Fruit fly (Drosophila melanogaster) whole organism, wandering third instar larva: ENCODE data around the gene CG9389.

Source experiments
- Abd-B ChIP-seq: fragments of >200 bp; optimal IDR thresholded peaks from 2 replicates; lab custom pipeline; 2017; ENCODE audit warnings: missing biosample characterization, missing genetic modification characterization
- CG32264 ChIP-seq: fragments of 200-800 bp; sonication (Bioruptor generic); optimal IDR thresholded peaks from 2 replicates; lab custom pipeline; 2016; ENCODE audit warnings: missing biosample characterization, missing genetic modification characterization
- CG9705 ChIP-seq: fragments of 200-800 bp; sonication (Bioruptor generic); optimal IDR thresholded peaks from 2 replicates; lab custom pipeline; 2018; ENCODE audit warnings: missing biosample characterization, mild to moderate bottlenecking, missing genetic modification characterization
- CrebA ChIP-seq: fragments of 200-800 bp; sonication (Bioruptor generic); optimal IDR thresholded peaks from 2 replicates; lab custom pipeline; 2016; ENCODE audit warnings: missing biosample characterization, mild to moderate bottlenecking, missing genetic modification characterization, borderline replicate concordance
- Dfd ChIP-seq: fragments of >200 bp; optimal IDR thresholded peaks from 2 replicates; lab custom pipeline; 2017; ENCODE audit warnings: missing biosample characterization, missing genetic modification characterization
- Dif ChIP-seq: fragments of 200-275, 200-300 bp; sonication (Bioruptor generic); optimal IDR thresholded peaks from 2 replicates; lab custom pipeline; 2018; ENCODE audit warnings: missing biosample characterization, missing genetic modification characterization; ENCODE audit not compliant: partially characterized antibody
- GATAd ChIP-seq: sonication (Bioruptor generic); optimal IDR thresholded peaks from 2 replicates; lab custom pipeline; 2016; ENCODE audit warnings: missing biosample characterization, missing genetic modification characterization
- HLH106 ChIP-seq: fragments of 200-800 bp; optimal IDR thresholded peaks from 3 replicates; lab custom pipeline; 2019; ENCODE audit warnings: missing biosample characterization, mild to moderate bottlenecking, missing genetic modification characterization, moderate library complexity
- Hnf4 ChIP-seq: fragments of 200-800 bp; sonication (Bioruptor generic); optimal IDR thresholded peaks from 2 replicates; lab custom pipeline; 2016; ENCODE audit warnings: missing biosample characterization, mild to moderate bottlenecking, missing genetic modification characterization
- Hr78 ChIP-seq: fragments of >200 bp; optimal IDR thresholded peaks from 2 replicates; lab custom pipeline; 2017; ENCODE audit warnings: missing biosample characterization, missing genetic modification characterization
- Hr83 ChIP-seq: fragments of 200-300 bp; sonication (Bioruptor generic); optimal IDR thresholded peaks from 2 replicates; lab custom pipeline; 2016; ENCODE audit warnings: missing biosample characterization, mild to moderate bottlenecking, missing genetic modification characterization, moderate library complexity; ENCODE audit not compliant: poor library complexity, severe bottlenecking
- Jra ChIP-seq: sonication (Bioruptor generic); optimal IDR thresholded peaks from 2 replicates; lab custom pipeline; 2016; ENCODE audit warnings: missing biosample characterization, missing genetic modification characterization
- Mio ChIP-seq: sonication (Bioruptor generic); optimal IDR thresholded peaks from 2 replicates; lab custom pipeline; 2016; ENCODE audit warnings: missing biosample characterization, missing genetic modification characterization
- Myc ChIP-seq: fragments of >200 bp; optimal IDR thresholded peaks from 2 replicates; lab custom pipeline; 2017
- N ChIP-seq: fragments of >200 bp; optimal IDR thresholded peaks from 2 replicates; lab custom pipeline; 2018; ENCODE audit warnings: missing biosample characterization, missing external identifiers, missing genetic modification characterization
- OdsH ChIP-seq: fragments of 200-800 bp; sonication (Bioruptor generic); optimal IDR thresholded peaks from 2 replicates; lab custom pipeline; 2016; ENCODE audit warnings: missing biosample characterization, mild to moderate bottlenecking, missing genetic modification characterization
- Rel ChIP-seq, 2 experiments: fragments of 200-800 bp; sonication (Bioruptor generic) in 1 of 2; optimal IDR thresholded peaks; 2 replicates in 1 of 2; 3 replicates in 1 of 2; lab custom pipeline; 2016 to 2019; ENCODE audit warnings: mild to moderate bottlenecking in 2 of 2, missing biosample characterization in 2 of 2, missing genetic modification characterization in 2 of 2, moderate library complexity in 1 of 2
- Sp1 ChIP-seq: fragments of 200-800 bp; sonication (Bioruptor generic); optimal IDR thresholded peaks from 3 replicates; lab custom pipeline; 2019; ENCODE audit warnings: missing biosample characterization, mild to moderate bottlenecking, missing genetic modification characterization, moderate library complexity
- Vsx2 ChIP-seq: fragments of 200-300, 225-300 bp; sonication (Bioruptor generic); optimal IDR thresholded peaks from 2 replicates; lab custom pipeline; 2018; ENCODE audit warnings: missing biosample characterization, missing genetic modification characterization; ENCODE audit not compliant: partially characterized antibody
- br ChIP-seq: fragments of 200-800 bp; sonication (Bioruptor generic); optimal IDR thresholded peaks from 2 replicates; lab custom pipeline; 2016; ENCODE audit warnings: missing biosample characterization, missing genetic modification characterization
- brk ChIP-seq: fragments of 200-800 bp; sonication (Bioruptor generic); optimal IDR thresholded peaks from 2 replicates; lab custom pipeline; 2016; ENCODE audit warnings: missing biosample characterization, mild to moderate bottlenecking, missing genetic modification characterization
- dl ChIP-seq, 2 experiments: fragments of 175-275, 200-275 bp in 1 of 2; fragments of 200-275 bp in 1 of 2; sonication (Bioruptor generic); optimal IDR thresholded peaks; lab custom pipeline; 2018; ENCODE audit warnings: mild to moderate bottlenecking in 2 of 2, missing biosample characterization in 2 of 2, missing genetic modification characterization in 2 of 2, moderate library complexity in 2 of 2; ENCODE audit not compliant: partially characterized antibody in 2 of 2, insufficient read depth in 1 of 2
- dmrt93B ChIP-seq: fragments of 200-800 bp; sonication (Bioruptor generic); optimal IDR thresholded peaks from 2 replicates; lab custom pipeline; 2018; ENCODE audit warnings: missing biosample characterization, mild to moderate bottlenecking, missing genetic modification characterization
- dsf ChIP-seq: sonication (Bioruptor generic); optimal IDR thresholded peaks from 2 replicates; lab custom pipeline; 2016; ENCODE audit warnings: missing biosample characterization, missing genetic modification characterization, borderline replicate concordance
- ey ChIP-seq: fragments of 200-800 bp; sonication (Bioruptor generic); optimal IDR thresholded peaks from 2 replicates; lab custom pipeline; 2016; ENCODE audit warnings: missing biosample characterization, missing genetic modification characterization
- foxo ChIP-seq, 2 experiments: fragments of 200-800 bp; sonication (Bioruptor generic); optimal IDR thresholded peaks; 2 replicates in 1 of 2; 3 replicates in 1 of 2; lab custom pipeline; 2016 to 2017; ENCODE audit warnings: missing biosample characterization in 2 of 2, missing genetic modification characterization in 2 of 2
- fru ChIP-seq: fragments of 200-800 bp; sonication (Bioruptor generic); optimal IDR thresholded peaks from 3 replicates; lab custom pipeline; 2016; ENCODE audit warnings: missing biosample characterization, mild to moderate bottlenecking, missing genetic modification characterization
- h ChIP-seq: fragments of 200-800 bp; sonication (Bioruptor generic); optimal IDR thresholded peaks from 3 replicates; lab custom pipeline; 2016; ENCODE audit warnings: missing biosample characterization, mild to moderate bottlenecking, missing genetic modification characterization
- jim ChIP-seq: fragments of 175-275, 200-325 bp; sonication (Bioruptor generic); optimal IDR thresholded peaks from 2 replicates; lab custom pipeline; 2016; ENCODE audit warnings: missing biosample characterization, mild to moderate bottlenecking, missing genetic modification characterization
- lola ChIP-seq: fragments of >200 bp; optimal IDR thresholded peaks from 2 replicates; lab custom pipeline; 2017; ENCODE audit warnings: missing biosample characterization, missing genetic modification characterization
- pan ChIP-seq: fragments of >200 bp; optimal IDR thresholded peaks from 2 replicates; lab custom pipeline; 2017
- psq ChIP-seq: fragments of 200-800 bp; sonication (Bioruptor generic); optimal IDR thresholded peaks from 3 replicates; lab custom pipeline; 2017; ENCODE audit warnings: missing biosample characterization, mild to moderate bottlenecking, missing genetic modification characterization, moderate library complexity
- rgr ChIP-seq: fragments of 200-800 bp; sonication (Bioruptor generic); optimal IDR thresholded peaks from 3 replicates; lab custom pipeline; 2016; ENCODE audit warnings: missing biosample characterization, mild to moderate bottlenecking, missing genetic modification characterization
- sage ChIP-seq: fragments of 200-800 bp; sonication (Bioruptor generic); optimal IDR thresholded peaks from 2 replicates; lab custom pipeline; 2016; ENCODE audit warnings: missing biosample characterization, mild to moderate bottlenecking, missing genetic modification characterization
- sv ChIP-seq: fragments of 200-800 bp; sonication (Bioruptor generic); optimal IDR thresholded peaks from 3 replicates; lab custom pipeline; 2016; ENCODE audit warnings: missing biosample characterization, missing genetic modification characterization
- tai ChIP-seq: sonication (Bioruptor generic); optimal IDR thresholded peaks from 2 replicates; lab custom pipeline; 2016; ENCODE audit warnings: missing biosample characterization, missing genetic modification characterization
- usp ChIP-seq: fragments of >200 bp; optimal IDR thresholded peaks from 2 replicates; lab custom pipeline; 2017; ENCODE audit warnings: missing biosample characterization, missing genetic modification characterization
- woc ChIP-seq: sonication (Bioruptor generic); optimal IDR thresholded peaks from 2 replicates; lab custom pipeline; 2016; ENCODE audit warnings: missing biosample characterization, mild to moderate bottlenecking, missing genetic modification characterization

CG9389 gene

dm6 chr3L:21317416-21318259, 47.3 kb upstream of the CG9389 start, which contains the start of gene Pc:
Gene Pc (minus strand): TSS chr3L:21318020.
- TF ChIP-seq Hr83 (GFP tag; lab: Kevin White, UChicago) (peak; percentile 38), HLH106 (tag; lab: Kevin White, UChicago) (peak; percentile 22), pan (lab: Kevin White, UChicago) (no peak), Hr78 (GFP tag; lab: Kevin White, UChicago) (no peak), dmrt93B (GFP tag; lab: Kevin White, UChicago) (no peak), N (GFP tag; lab: Kevin White, UChicago) (peak; percentile 37), Vsx2 (peak; percentile 44), Sp1 (GFP tag; lab: Kevin White, UChicago) (no peak), Myc (lab: Kevin White, UChicago) (peak; percentile 6), CrebA (GFP tag; lab: Kevin White, UChicago) (no peak), usp (no peak), tai (no peak), Hnf4 (GFP tag; lab: Kevin White, UChicago) (no peak), h (peak; percentile 20)
- TF ChIP-seq, all 38 proteins: peak for 6

- TF ChIP-seq psq (peak; percentile 98), Hr78 (GFP tag; lab: Kevin White, UChicago) (no peak), CG32264 (GFP tag; lab: Kevin White, UChicago) (peak; percentile 98), brk (GFP tag; lab: Kevin White, UChicago) (peak; percentile 99), dl (GFP tag; optimal IDR thresholded peaks at IDR 0.05; lab: Kevin White, UChicago; ENCODE audit: insufficient read depth in 1 of 2, partially characterized antibody in 2 of 2) (no peak), OdsH (GFP tag; lab: Kevin White, UChicago) (peak; percentile 100), fru (GFP tag; lab: Kevin White, UChicago) (peak; percentile 99), rgr (GFP tag; lab: Kevin White, UChicago) (peak; percentile 100), Dfd (GFP tag; lab: Kevin White, UChicago) (peak; percentile 52), ey (GFP tag; lab: Kevin White, UChicago) (peak; percentile 99), Dif (no peak), Hnf4 (GFP tag; lab: Kevin White, UChicago) (peak; percentile 99), foxo (GFP tag; optimal IDR thresholded peaks at IDR 0.05; lab: Kevin White, UChicago) (peak; percentile 98 to 100), sage (GFP tag; lab: Kevin White, UChicago) (peak; percentile 99), Abd-B (GFP tag; lab: Kevin White, UChicago) (no peak), br (GFP tag; lab: Kevin White, UChicago) (peak; percentile 100), HLH106 (tag; lab: Kevin White, UChicago) (peak; percentile 100), h (peak; percentile 100), Rel (GFP tag; optimal IDR thresholded peaks at IDR 0.05; lab: Kevin White, UChicago) (peak; percentile 99), Rel (tag; optimal IDR thresholded peaks at IDR 0.05; lab: Kevin White, UChicago) (peak; percentile 98), Sp1 (GFP tag; lab: Kevin White, UChicago) (peak; percentile 100), tai (peak; percentile 98), dsf (GFP tag; lab: Kevin White, UChicago) (peak; percentile 97), Mio (GFP tag; lab: Kevin White, UChicago) (peak; percentile 94), dmrt93B (GFP tag; lab: Kevin White, UChicago) (peak; percentile 98), usp (no peak), Myc (lab: Kevin White, UChicago) (peak; percentile 41), jim (GFP tag; lab: Kevin White, UChicago) (no peak), pan (lab: Kevin White, UChicago) (no peak), CrebA (GFP tag; lab: Kevin White, UChicago) (peak; percentile 97), GATAd (peak; percentile 97), Jra (GFP tag; lab: Kevin White, UChicago) (peak; percentile 98), Vsx2 (no peak), N (GFP tag; lab: Kevin White, UChicago) (no peak), sv (GFP tag; lab: Kevin White, UChicago) (peak; percentile 98), woc (GFP tag; lab: Kevin White, UChicago) (peak; percentile 99), lola (GFP tag; lab: Kevin White, UChicago) (no peak), CG9705 (GFP tag; lab: Kevin White, UChicago) (peak; percentile 100), Hr83 (GFP tag; lab: Kevin White, UChicago) (peak; percentile 98)
Observed at dm6 chr3L:21304400-21304799, 34.0 kb upstream of the CG9389 start, which contains the start of the genes CG11309 and CG7632. Gene CG11309 (minus strand): TSS chr3L:21304658. Gene CG7632 (plus strand): TSS chr3L:21304697.
